Worm (Caenorhabditis elegans) whole organism, young adult: ENCODE results near the gene cyp-33C11.

Experiments used
- B0035.1 ChIP-seq: sonication (generic microtip); optimal IDR thresholded peaks from 2 replicates; lab custom pipeline; 2016; ENCODE audit warnings: missing genetic modification characterization, mild to moderate bottlenecking, missing compliant biosample characterization, missing genotype, missing genetic modification reagents
- B0336.3 ChIP-seq: fragments of 200-800 bp; sonication (Bioruptor generic); IDR thresholded peaks from 2 replicates; pipeline ENCODE4 v1.3.6; 2022; ENCODE audit warnings: missing genetic modification characterization, missing compliant biosample characterization
- C06A6.2 ChIP-seq: fragments of 200-800 bp; sonication (Bioruptor generic); conservative IDR thresholded peaks from 2 replicates; pipeline ENCODE4 v1.3.6; 2022; ENCODE audit warnings: missing genetic modification characterization, missing compliant biosample characterization
- F10E7.11 ChIP-seq: sonication (generic microtip); optimal IDR thresholded peaks from 2 replicates; lab custom pipeline; 2017; ENCODE audit warnings: mild to moderate bottlenecking, missing genetic modification characterization, moderate library complexity, missing compliant biosample characterization
- F22D6.2 ChIP-seq: sonication (generic microtip); optimal IDR thresholded peaks from 2 replicates; lab custom pipeline; 2016; ENCODE audit warnings: mild to moderate bottlenecking, missing genetic modification characterization, missing compliant biosample characterization
- F23B12.7 ChIP-seq: sonication (generic microtip); optimal IDR thresholded peaks from 2 replicates; lab custom pipeline; 2017; ENCODE audit warnings: missing genetic modification characterization, mild to moderate bottlenecking, missing compliant biosample characterization, antibody characterized with exemption, moderate library complexity; ENCODE audit not compliant: insufficient read depth
- K11D2.4 ChIP-seq: fragments of 200-800 bp; sonication (Bioruptor generic); IDR thresholded peaks from 2 replicates; pipeline ENCODE4 v1.3.6; 2022; ENCODE audit warnings: missing genetic modification reagents, missing genetic modification characterization, missing compliant biosample characterization
- Y53G8AR.9 ChIP-seq: fragments of 200-800 bp; sonication (Bioruptor generic); conservative IDR thresholded peaks from 2 replicates; pipeline ENCODE4 v1.3.6; 2022; ENCODE audit warnings: missing genetic modification reagents, missing genetic modification characterization, missing compliant biosample characterization
- Y95B8A.8 ChIP-seq: fragments of 200-800 bp; sonication (Bioruptor generic); IDR thresholded peaks from 2 replicates; pipeline ENCODE4 v1.3.6; 2022; ENCODE audit warnings: missing genetic modification reagents, missing genetic modification characterization, missing compliant biosample characterization
- ZK185.1 ChIP-seq: sonication (generic microtip); optimal IDR thresholded peaks from 2 replicates; lab custom pipeline; 2016; ENCODE audit warnings: mild to moderate bottlenecking, missing genetic modification characterization, missing compliant biosample characterization; ENCODE audit not compliant: poor library complexity, severe bottlenecking
- attf-3 ChIP-seq: fragments of 200-800 bp; sonication (Bioruptor generic); conservative IDR thresholded peaks from 2 replicates; pipeline ENCODE4 v1.3.6; 2022; ENCODE audit warnings: missing genetic modification reagents, missing genetic modification characterization, missing compliant biosample characterization
- attf-5 ChIP-seq: fragments of 200-800 bp; sonication (Bioruptor generic); optimal IDR thresholded peaks from 2 replicates; lab custom pipeline; 2018; ENCODE audit warnings: mild to moderate bottlenecking, missing genetic modification characterization, missing compliant biosample characterization
- bed-2 ChIP-seq: fragments of 200-800 bp; sonication (Bioruptor generic); IDR thresholded peaks from 2 replicates; pipeline ENCODE4 v1.3.6; 2022; ENCODE audit warnings: missing genetic modification reagents, missing genetic modification characterization, missing compliant biosample characterization
- cebp-1 ChIP-seq, 2 experiments: fragments of 200-800 bp in 1 of 2; sonication (Bioruptor generic) in 1 of 2; sonication (generic microtip) in 1 of 2; IDR thresholded peaks in 1 of 2; optimal IDR thresholded peaks in 1 of 2; 2 replicates each; pipeline versions ENCODE4 v1.3.6 to Lab custom; 2017 to 2022; ENCODE audit warnings: missing compliant biosample characterization in 2 of 2, missing genetic modification characterization in 2 of 2, mild to moderate bottlenecking in 1 of 2, missing genetic modification reagents in 1 of 2, moderate library complexity in 1 of 2
- ceh-100 ChIP-seq: fragments of 200-800 bp; sonication (Bioruptor generic); IDR thresholded peaks from 2 replicates; pipeline ENCODE4 v1.3.6; 2022; ENCODE audit warnings: missing genetic modification reagents, missing genetic modification characterization, missing compliant biosample characterization
- chd-7 ChIP-seq: sonication (generic microtip); optimal IDR thresholded peaks from 2 replicates; lab custom pipeline; 2016; ENCODE audit warnings: mild to moderate bottlenecking, missing genetic modification characterization, moderate library complexity, missing compliant biosample characterization
- dox-1 ChIP-seq: fragments of 200-800 bp; sonication (Bioruptor generic); IDR thresholded peaks from 2 replicates; pipeline ENCODE4 v1.3.6; 2022; ENCODE audit warnings: missing genetic modification reagents, missing genetic modification characterization, missing compliant biosample characterization
- dpff-1 ChIP-seq: sonication (generic microtip); optimal IDR thresholded peaks from 2 replicates; lab custom pipeline; 2017; ENCODE audit warnings: mild to moderate bottlenecking, missing genetic modification characterization, missing compliant biosample characterization
- egl-44 ChIP-seq: fragments of 200-800 bp; sonication (Bioruptor generic); IDR thresholded peaks from 2 replicates; pipeline ENCODE4 v1.3.6; 2022; ENCODE audit warnings: missing genetic modification reagents, missing genetic modification characterization, missing compliant biosample characterization
- ekl-4 ChIP-seq: fragments of 200-800 bp; sonication (Bioruptor generic); IDR thresholded peaks from 2 replicates; pipeline ENCODE4 v1.3.6; 2022; ENCODE audit warnings: missing genetic modification reagents, missing genetic modification characterization, missing compliant biosample characterization
- ets-4 ChIP-seq: fragments of 200-800 bp; sonication (Bioruptor generic); optimal IDR thresholded peaks from 2 replicates; lab custom pipeline; 2018; ENCODE audit warnings: mild to moderate bottlenecking, missing genetic modification characterization, missing compliant biosample characterization
- let-526 ChIP-seq: fragments of 200-800 bp; sonication (Bioruptor generic); IDR thresholded peaks from 2 replicates; pipeline ENCODE4 v1.3.6; 2022; ENCODE audit warnings: missing genetic modification reagents, missing genetic modification characterization, missing compliant biosample characterization
- let-607 ChIP-seq, 2 experiments: fragments of 200-800 bp in 1 of 2; sonication (Bioruptor generic) in 1 of 2; sonication (generic microtip) in 1 of 2; optimal IDR thresholded peaks; 2 replicates each; lab custom pipeline; 2016 to 2018; ENCODE audit warnings: mild to moderate bottlenecking in 2 of 2, missing compliant biosample characterization in 2 of 2, missing genetic modification characterization in 2 of 2, moderate library complexity in 2 of 2, missing genotype in 1 of 2
- lin-35 ChIP-seq, 3 experiments: fragments of 150-350 bp in 2 of 3; sonication (generic microtip) in 1 of 3; optimal IDR thresholded peaks; 2 replicates each; lab custom pipeline; 2014 to 2018; ENCODE audit warnings: missing biosample characterization in 3 of 3, missing genetic modification characterization in 3 of 3, missing genetic modification reagents in 3 of 3
- lin-40 ChIP-seq: sonication (generic microtip); optimal IDR thresholded peaks from 2 replicates; lab custom pipeline; 2016; ENCODE audit warnings: missing genetic modification characterization, mild to moderate bottlenecking, missing compliant biosample characterization, missing genotype, missing genetic modification reagents
- lir-1 ChIP-seq: fragments of 200-800 bp; sonication (Bioruptor generic); conservative IDR thresholded peaks from 2 replicates; pipeline ENCODE4 v1.3.6; 2022; ENCODE audit warnings: missing genetic modification reagents, missing genetic modification characterization, missing compliant biosample characterization
- madf-10 ChIP-seq: sonication (generic microtip); optimal IDR thresholded peaks from 2 replicates; lab custom pipeline; 2016; ENCODE audit warnings: mild to moderate bottlenecking, missing genetic modification characterization, missing compliant biosample characterization
- madf-3 ChIP-seq: fragments of 200-800 bp; sonication (Bioruptor generic); IDR thresholded peaks from 2 replicates; pipeline ENCODE4 v1.3.6; 2022; ENCODE audit warnings: missing genetic modification reagents, missing genetic modification characterization, missing compliant biosample characterization
- madf-6 ChIP-seq: fragments of 200-800 bp; sonication (Bioruptor generic); IDR thresholded peaks from 2 replicates; pipeline ENCODE4 v1.3.6; 2022; ENCODE audit warnings: missing genetic modification reagents, missing genetic modification characterization, missing compliant biosample characterization
- madf-8 ChIP-seq: fragments of 200-800 bp; sonication (Bioruptor generic); conservative IDR thresholded peaks from 2 replicates; pipeline ENCODE4 v1.3.6; 2022; ENCODE audit warnings: missing genetic modification reagents, missing genetic modification characterization, missing compliant biosample characterization
- mcd-1 ChIP-seq: fragments of 200-800 bp; sonication (Bioruptor generic); IDR thresholded peaks from 2 replicates; pipeline ENCODE4 v1.3.6; 2022; ENCODE audit warnings: missing genetic modification reagents, missing genetic modification characterization, missing compliant biosample characterization
- mel-28 ChIP-seq: sonication (generic microtip); optimal IDR thresholded peaks from 2 replicates; lab custom pipeline; 2016; ENCODE audit warnings: borderline replicate concordance, mild to moderate bottlenecking, missing genetic modification characterization, missing compliant biosample characterization
- nhr-80 ChIP-seq: sonication (generic microtip); optimal IDR thresholded peaks from 2 replicates; lab custom pipeline; 2016; ENCODE audit warnings: missing genetic modification characterization, missing compliant biosample characterization
- rcor-1 ChIP-seq: fragments of 200-800 bp; sonication (Bioruptor generic); IDR thresholded peaks from 2 replicates; pipeline ENCODE4 v1.3.6; 2022; ENCODE audit warnings: missing genetic modification reagents, missing genetic modification characterization, missing compliant biosample characterization
- repo-1 ChIP-seq: sonication (generic microtip); optimal IDR thresholded peaks from 2 replicates; lab custom pipeline; 2017; ENCODE audit warnings: mild to moderate bottlenecking, missing genetic modification characterization, missing compliant biosample characterization
- snpc-1.1 ChIP-seq: sonication (generic microtip); optimal IDR thresholded peaks from 2 replicates; lab custom pipeline; 2017; ENCODE audit warnings: missing genetic modification characterization, mild to moderate bottlenecking, missing compliant biosample characterization, antibody characterized with exemption, moderate library complexity, missing genotype, missing genetic modification reagents; ENCODE audit not compliant: insufficient read depth
- snpc-4 ChIP-seq, 5 experiments: fragments of 150-350 bp in 1 of 5; sonication (generic microtip) in 4 of 5; optimal IDR thresholded peaks; 2 replicates each; lab custom pipeline; 2014 to 2018; ENCODE audit warnings: missing genetic modification characterization in 5 of 5, missing biosample characterization in 3 of 5, antibody characterized with exemption in 2 of 5, mild to moderate bottlenecking in 2 of 5, missing compliant biosample characterization in 2 of 5, missing genotype in 2 of 5, moderate library complexity in 2 of 5, missing genetic modification reagents in 1 of 5
- somi-1 ChIP-seq: fragments of 200-800 bp; sonication (Bioruptor generic); optimal IDR thresholded peaks from 2 replicates; lab custom pipeline; 2018; ENCODE audit warnings: mild to moderate bottlenecking, missing genetic modification characterization, missing compliant biosample characterization
- tbp1 ChIP-seq: fragments of 200-800 bp; sonication (Bioruptor generic); optimal IDR thresholded peaks from 2 replicates; lab custom pipeline; 2018; ENCODE audit warnings: mild to moderate bottlenecking, missing genetic modification characterization, missing compliant biosample characterization
- tlf-1 ChIP-seq: fragments of 200-800 bp; sonication (Bioruptor generic); optimal IDR thresholded peaks from 2 replicates; lab custom pipeline; 2018; ENCODE audit warnings: mild to moderate bottlenecking, missing genetic modification characterization, missing compliant biosample characterization
- zim-3 ChIP-seq: sonication (generic microtip); optimal IDR thresholded peaks from 2 replicates; lab custom pipeline; 2017; ENCODE audit warnings: mild to moderate bottlenecking, missing genetic modification characterization, moderate library complexity, missing compliant biosample characterization
- ztf-22 ChIP-seq: fragments of 200-800 bp; sonication (Bioruptor generic); optimal IDR thresholded peaks from 2 replicates; lab custom pipeline; 2018; ENCODE audit warnings: mild to moderate bottlenecking, missing genetic modification characterization, moderate library complexity, missing compliant biosample characterization
- ztf-25 ChIP-seq: fragments of 200-800 bp; sonication (Bioruptor generic); IDR thresholded peaks from 2 replicates; pipeline ENCODE4 v1.3.6; 2022; ENCODE audit warnings: missing genetic modification reagents, missing genetic modification characterization, missing compliant biosample characterization
- ztf-26 ChIP-seq: sonication (generic microtip); optimal IDR thresholded peaks from 2 replicates; lab custom pipeline; 2017; ENCODE audit warnings: missing genetic modification characterization, missing compliant biosample characterization

cyp-33C11 gene

DNA sequence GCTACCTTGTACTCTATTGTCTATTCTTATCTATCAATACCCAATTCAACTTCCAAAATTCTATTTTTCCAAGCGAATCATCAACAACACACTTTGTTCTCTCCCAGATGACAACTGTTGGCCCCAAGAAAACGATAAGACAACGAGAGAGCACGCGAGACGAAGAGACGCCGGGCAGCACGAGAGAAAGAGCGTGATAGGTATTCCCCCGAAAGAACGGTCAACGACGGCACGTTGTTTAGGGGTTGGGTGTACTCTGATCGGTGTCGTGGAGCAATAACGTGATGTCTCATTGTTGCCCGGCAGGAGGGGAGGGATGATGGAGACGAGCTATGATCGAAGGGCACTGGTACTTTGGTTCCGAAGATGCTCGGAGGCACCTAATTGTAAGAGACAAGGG lies 18.5 kb upstream of the cyp-33C11 start (continued):
- TF ChIP-seq madf-3 (GFP tag; lab: Robert Waterston, UW) (peak; percentile 64; the same call in 1 of the 2 replicates), mcd-1 (GFP tag; lab: Robert Waterston, UW) (peak; percentile 73), ets-4 (GFP tag; lab: Kevin White, UChicago) (peak; percentile 84), dpff-1 (tag; lab: Kevin White, UChicago) (no peak), ztf-22 (GFP tag; lab: Kevin White, UChicago) (peak; percentile 93), let-607 (tag; optimal IDR thresholded peaks at IDR 0.05; lab: Kevin White, UChicago) (peak in 1 of 2 experiments; percentile 85), chd-7 (tag; lab: Kevin White, UChicago) (peak; percentile 93), B0035.1 (tag; lab: Kevin White, UChicago) (peak; percentile 32), attf-5 (GFP tag; lab: Kevin White, UChicago) (peak; percentile 81), madf-10 (tag; lab: Kevin White, UChicago) (peak; percentile 79), madf-6 (GFP tag; lab: Robert Waterston, UW) (0 out of 2 replicates have a peak, but pooled peaks have one; percentile 31), mel-28 (tag; lab: Kevin White, UChicago) (no peak), dox-1 (peak; percentile 60; the same call in 1 of the 2 replicates), snpc-1.1 (tag; lab: Kevin White, UChicago) (no peak), rcor-1 (GFP tag; lab: Robert Waterston, UW) (peak; percentile 47; the same call in 1 of the 2 replicates), lin-35 (GFP tag; optimal IDR thresholded peaks at IDR 0.05; lab: Kevin White, UChicago) (peak in 1 of 3 experiments; percentile 29), repo-1 (peak; percentile 78), ceh-100 (no peak), madf-8 (GFP tag; lab: Robert Waterston, UW) (no peak), ekl-4 (GFP tag; lab: Robert Waterston, UW) (peak; percentile 78), let-526 (peak; percentile 96), nhr-80 (tag; lab: Kevin White, UChicago) (peak; percentile 97), lir-1 (peak; percentile 73), snpc-4 (GFP tag; optimal IDR thresholded peaks at IDR 0.05; lab: Kevin White, UChicago) (no peak), snpc-4 (tag; optimal IDR thresholded peaks at IDR 0.05; lab: Kevin White, UChicago) (peak in 2 of 4 experiments; percentile 41 to 47), ztf-25 (GFP tag; lab: Robert Waterston, UW) (no peak), tlf-1 (GFP tag; lab: Kevin White, UChicago) (peak; percentile 84), tbp1 (peak; percentile 63), lin-40 (tag; lab: Kevin White, UChicago) (peak; percentile 75), ZK185.1 (tag; lab: Kevin White, UChicago) (peak; percentile 73), F22D6.2 (tag; lab: Kevin White, UChicago) (peak; percentile 84), C06A6.2 (GFP tag; lab: Robert Waterston, UW) (peak; percentile 84)

DNA sequence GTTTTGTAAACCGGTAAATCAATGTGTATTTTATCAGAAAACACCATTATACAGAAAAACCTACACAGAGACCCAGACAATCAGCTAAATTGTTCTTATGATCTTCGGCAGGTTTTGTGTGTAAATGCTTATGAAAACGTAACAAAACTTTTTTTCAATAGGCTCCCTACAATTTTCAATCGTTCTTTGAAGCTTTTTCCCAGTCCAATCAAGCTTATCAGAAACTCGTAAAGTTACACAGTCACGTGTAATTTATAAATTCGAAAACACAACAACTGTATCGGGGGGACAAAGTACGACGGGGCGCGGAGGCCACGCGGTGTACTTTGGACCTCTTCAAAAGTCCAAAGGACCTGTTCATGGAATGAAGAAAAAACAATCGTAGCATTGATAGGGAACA lies 17.4 kb upstream of the cyp-33C11 start:
- TF ChIP-seq attf-5 (GFP tag; lab: Kevin White, UChicago) = peak; percentile 38
- no peak for TF ChIP-seq F10E7.11
- TF ChIP-seq nhr-80 (tag; lab: Kevin White, UChicago) = peak; percentile 54
- TF ChIP-seq attf-3 = no peak
- no peak; the same call in 1 of the 2 replicates for TF ChIP-seq B0336.3
- 0 out of 2 replicates have a peak, but pooled peaks have one; percentile 36 for TF ChIP-seq Y95B8A.8
- TF ChIP-seq cebp-1 (GFP tag; IDR thresholded peaks at IDR 0.05; lab: Robert Waterston, UW) = peak; percentile 37; the same call in 1 of the 2 replicates
- peak; percentile 71 for TF ChIP-seq cebp-1 (tag; optimal IDR thresholded peaks at IDR 0.05; lab: Kevin White, UChicago)
- no peak for TF ChIP-seq bed-2
- no peak for TF ChIP-seq zim-3
- TF ChIP-seq ztf-26 (tag; lab: Kevin White, UChicago) = peak; percentile 20
- peak; percentile 68; the same call in 1 of the 2 replicates for TF ChIP-seq Y53G8AR.9 (GFP tag; lab: Robert Waterston, UW)
- no peak for TF ChIP-seq mel-28 (tag; lab: Kevin White, UChicago)
- peak; percentile 39 for TF ChIP-seq ztf-22 (GFP tag; lab: Kevin White, UChicago)
- TF ChIP-seq F23B12.7 (tag; lab: Kevin White, UChicago) = no peak
- TF ChIP-seq lin-40 (tag; lab: Kevin White, UChicago) = peak; percentile 47
- TF ChIP-seq egl-44 (GFP tag; lab: Robert Waterston, UW) = 0 out of 2 replicates have a peak, but pooled peaks have one; percentile 55
- TF ChIP-seq somi-1 (GFP tag; lab: Kevin White, UChicago) = peak; percentile 25
- TF ChIP-seq dox-1 = peak; percentile 42; the same call in 1 of the 2 replicates
- 0 out of 2 replicates have a peak, but pooled peaks have one; percentile 47 for TF ChIP-seq madf-3 (GFP tag; lab: Robert Waterston, UW)
- TF ChIP-seq K11D2.4 (GFP tag; lab: Robert Waterston, UW) = peak; percentile 45; the same call in 1 of the 2 replicates
